Worm (Caenorhabditis elegans) whole organism, L1 larva: ENCODE measurements around the gene srh-145.

Experiments
- C04F5.9 ChIP-seq: sonication (generic microtip); optimal IDR thresholded peaks from 2 replicates; lab custom pipeline; 2016; ENCODE audit warnings: missing genetic modification characterization, missing compliant biosample characterization
- C16A3.4 ChIP-seq: fragments of 150-350 bp; optimal IDR thresholded peaks from 2 replicates; lab custom pipeline; 2014; ENCODE audit warnings: missing biosample characterization, missing genetic modification characterization
- C34B4.2 ChIP-seq: sonication (generic microtip); optimal IDR thresholded peaks from 2 replicates; lab custom pipeline; 2017; ENCODE audit warnings: mild to moderate bottlenecking, missing genetic modification characterization, missing compliant biosample characterization
- F16B12.6 ChIP-seq: fragments of 150-350 bp; optimal IDR thresholded peaks from 2 replicates; lab custom pipeline; 2014; ENCODE audit warnings: missing biosample characterization, missing genetic modification characterization
- aly-2 ChIP-seq: fragments of 150-350 bp; optimal IDR thresholded peaks from 2 replicates; lab custom pipeline; 2014; ENCODE audit warnings: missing biosample characterization, missing genetic modification characterization
- blmp-1 ChIP-seq: fragments of 150-350 bp; optimal IDR thresholded peaks from 2 replicates; lab custom pipeline; 2014; ENCODE audit warnings: missing biosample characterization, missing genetic modification characterization
- ceh-88 ChIP-seq: fragments of 200-800 bp; sonication (Bioruptor generic); IDR thresholded peaks from 2 replicates; pipeline ENCODE4 v1.3.6; 2022; ENCODE audit warnings: missing genetic modification characterization, missing compliant biosample characterization
- ces-1 ChIP-seq: fragments of 150-350 bp; optimal IDR thresholded peaks from 2 replicates; lab custom pipeline; 2014; ENCODE audit warnings: missing biosample characterization, missing genetic modification reagents, missing genetic modification characterization
- dsc-1 ChIP-seq: sonication (generic microtip); optimal IDR thresholded peaks from 2 replicates; lab custom pipeline; 2016; ENCODE audit warnings: mild to moderate bottlenecking, missing genetic modification characterization, missing compliant biosample characterization
- efl-1 ChIP-seq, 4 experiments: fragments of 150-350 bp; optimal IDR thresholded peaks in 3 of 4; peaks in 1 of 4; 1 replicate in 1 of 4; 2 replicates in 3 of 4; lab custom pipeline; 2014; ENCODE audit warnings: missing biosample characterization in 2 of 4, missing genetic modification characterization in 2 of 4, missing genetic modification reagents in 2 of 4
- efl-3 ChIP-seq: fragments of 200-800 bp; sonication (Bioruptor generic); optimal IDR thresholded peaks from 2 replicates; lab custom pipeline; 2018; ENCODE audit warnings: mild to moderate bottlenecking, missing genetic modification characterization, missing compliant biosample characterization
- egl-13 ChIP-seq: sonication (generic microtip); optimal IDR thresholded peaks from 2 replicates; lab custom pipeline; 2016; ENCODE audit warnings: missing genotype, missing genetic modification reagents, missing genetic modification characterization, missing compliant biosample characterization
- egl-27 ChIP-seq, 2 experiments: fragments of 150-350 bp in 1 of 2; sonication (generic microtip); optimal IDR thresholded peaks; 3 replicates each; lab custom pipeline; 2017 to 2018; ENCODE audit warnings: missing biosample characterization in 2 of 2, missing genetic modification characterization in 2 of 2, missing genetic modification reagents in 2 of 2
- elt-3 ChIP-seq, 6 experiments: fragments of 150-350 bp in 1 of 6; sonication (generic microtip); optimal IDR thresholded peaks; 2 replicates each; lab custom pipeline; 2017 to 2018; ENCODE audit warnings: missing biosample characterization in 6 of 6, missing genetic modification characterization in 6 of 6, inconsistent platforms in 1 of 6
- ets-5 ChIP-seq: fragments of 200-800 bp; sonication (Bioruptor generic); IDR thresholded peaks from 2 replicates; pipeline ENCODE4 v1.3.6; 2022; ENCODE audit warnings: missing genetic modification characterization, missing compliant biosample characterization
- fkh-10 ChIP-seq: sonication (generic microtip); optimal IDR thresholded peaks from 2 replicates; lab custom pipeline; 2017; ENCODE audit warnings: missing biosample characterization, missing genetic modification reagents, missing genetic modification characterization
- fkh-4 ChIP-seq: sonication (generic microtip); optimal IDR thresholded peaks from 2 replicates; lab custom pipeline; 2016; ENCODE audit warnings: missing compliant biosample characterization, missing genetic modification characterization, borderline replicate concordance
- fkh-8 ChIP-seq: sonication (generic microtip); optimal IDR thresholded peaks from 2 replicates; lab custom pipeline; 2016; ENCODE audit warnings: mild to moderate bottlenecking, missing genetic modification characterization, missing compliant biosample characterization
- fos-1 ChIP-seq: fragments of 150-350 bp; optimal IDR thresholded peaks from 2 replicates; lab custom pipeline; 2014; ENCODE audit warnings: missing biosample characterization, missing genetic modification characterization
- grh-1 ChIP-seq: fragments of 200-800 bp; sonication (Bioruptor generic); IDR thresholded peaks from 2 replicates; pipeline ENCODE4 v1.3.6; 2022; ENCODE audit warnings: missing genetic modification reagents, missing genetic modification characterization, missing compliant biosample characterization
- hlh-17 ChIP-seq: fragments of 200-800 bp; sonication (Bioruptor generic); optimal IDR thresholded peaks from 2 replicates; lab custom pipeline; 2018; ENCODE audit warnings: missing genetic modification characterization, mild to moderate bottlenecking, missing compliant biosample characterization, moderate library complexity, borderline replicate concordance
- hpl-2 ChIP-seq: fragments of 150-350 bp; optimal IDR thresholded peaks from 2 replicates; lab custom pipeline; 2014; ENCODE audit warnings: missing biosample characterization, missing genetic modification reagents, missing genetic modification characterization
- irx-1 ChIP-seq: sonication (generic microtip); optimal IDR thresholded peaks from 2 replicates; lab custom pipeline; 2016; ENCODE audit warnings: missing genetic modification characterization, missing compliant biosample characterization
- jun-1 ChIP-seq: fragments of 150-350 bp; optimal IDR thresholded peaks from 2 replicates; lab custom pipeline; 2014; ENCODE audit warnings: missing biosample characterization, missing genetic modification reagents, missing genetic modification characterization
- lin-14 ChIP-seq: fragments of 200-800 bp; sonication (Bioruptor generic); optimal IDR thresholded peaks from 2 replicates; lab custom pipeline; 2018; ENCODE audit warnings: mild to moderate bottlenecking, missing genetic modification characterization, moderate library complexity, missing compliant biosample characterization
- lin-15B ChIP-seq: fragments of 150-350 bp; sonication (generic microtip); optimal IDR thresholded peaks from 3 replicates; lab custom pipeline; 2014; ENCODE audit warnings: missing biosample characterization, missing genetic modification characterization
- lir-3 ChIP-seq: sonication (generic microtip); optimal IDR thresholded peaks from 2 replicates; lab custom pipeline; 2016; ENCODE audit warnings: mild to moderate bottlenecking, missing genetic modification characterization, moderate library complexity, missing compliant biosample characterization; ENCODE audit not compliant: poor library complexity
- lsy-2 ChIP-seq, 2 experiments: fragments of 150-350 bp; optimal IDR thresholded peaks; 2 replicates each; lab custom pipeline; 2014; ENCODE audit warnings: missing biosample characterization in 2 of 2, missing genetic modification characterization in 2 of 2
- mab-9 ChIP-seq: fragments of 200-800 bp; sonication (Bioruptor generic); IDR thresholded peaks from 2 replicates; pipeline ENCODE4 v1.3.6; 2022; ENCODE audit warnings: missing genetic modification reagents, missing genetic modification characterization, missing compliant biosample characterization
- mdl-1 ChIP-seq, 2 experiments: fragments of 150-350 bp; optimal IDR thresholded peaks; 2 replicates each; lab custom pipeline; 2014 to 2017; ENCODE audit warnings: missing biosample characterization in 2 of 2, missing genetic modification characterization in 2 of 2, inconsistent platforms in 1 of 2
- mep-1 ChIP-seq: fragments of 150-350 bp; optimal IDR thresholded peaks from 2 replicates; lab custom pipeline; 2014; ENCODE audit warnings: missing biosample characterization, missing genetic modification characterization
- nhr-11 ChIP-seq: fragments of 150-350 bp; optimal IDR thresholded peaks from 2 replicates; lab custom pipeline; 2014; ENCODE audit warnings: missing biosample characterization, missing genetic modification characterization
- nhr-12 ChIP-seq: sonication (generic microtip); optimal IDR thresholded peaks from 2 replicates; lab custom pipeline; 2017; ENCODE audit warnings: missing biosample characterization, missing genetic modification characterization
- nhr-237 ChIP-seq: fragments of 150-350 bp; optimal IDR thresholded peaks from 2 replicates; lab custom pipeline; 2014; ENCODE audit warnings: missing biosample characterization, missing genetic modification characterization
- nhr-47 ChIP-seq: sonication (generic microtip); optimal IDR thresholded peaks from 2 replicates; lab custom pipeline; 2016; ENCODE audit warnings: mild to moderate bottlenecking, missing genetic modification characterization, moderate library complexity, missing compliant biosample characterization
- nhr-71 ChIP-seq: sonication (generic microtip); optimal IDR thresholded peaks from 2 replicates; lab custom pipeline; 2016; ENCODE audit warnings: mild to moderate bottlenecking, missing genetic modification characterization, moderate library complexity, missing compliant biosample characterization
- nhr-77 ChIP-seq: fragments of 150-350 bp; optimal IDR thresholded peaks from 2 replicates; lab custom pipeline; 2014; ENCODE audit warnings: missing biosample characterization, missing genetic modification characterization
- nhr-84 ChIP-seq: sonication (generic microtip); optimal IDR thresholded peaks from 2 replicates; lab custom pipeline; 2017; ENCODE audit warnings: missing biosample characterization, missing genetic modification characterization
- nhr-85 ChIP-seq: sonication (generic microtip); peaks from one replicate; lab custom pipeline; 2016; ENCODE audit warnings: missing genetic modification characterization, inconsistent platforms, missing compliant biosample characterization
- pag-3 ChIP-seq: sonication (generic microtip); optimal IDR thresholded peaks from 2 replicates; lab custom pipeline; 2017; ENCODE audit warnings: missing genetic modification characterization, mild to moderate bottlenecking, missing compliant biosample characterization, antibody characterized with exemption, borderline replicate concordance; ENCODE audit not compliant: insufficient read depth
- pax-3 ChIP-seq: fragments of 200-800 bp; sonication (Bioruptor generic); optimal IDR thresholded peaks from 2 replicates; lab custom pipeline; 2018; ENCODE audit warnings: mild to moderate bottlenecking, missing genetic modification characterization, moderate library complexity, missing compliant biosample characterization
- rnt-1 ChIP-seq: sonication (generic microtip); optimal IDR thresholded peaks from 2 replicates; lab custom pipeline; 2016; ENCODE audit warnings: mild to moderate bottlenecking, missing genetic modification characterization, moderate library complexity, missing compliant biosample characterization
- skn-1 ChIP-seq: fragments of 150-350 bp; optimal IDR thresholded peaks from 2 replicates; lab custom pipeline; 2014; ENCODE audit warnings: missing biosample characterization, missing genetic modification characterization
- snpc-4 ChIP-seq: fragments of 150-350 bp; optimal IDR thresholded peaks from 2 replicates; lab custom pipeline; 2014; ENCODE audit warnings: missing biosample characterization, missing genetic modification characterization
- sox-4 ChIP-seq: sonication (generic microtip); optimal IDR thresholded peaks from 2 replicates; lab custom pipeline; 2016; ENCODE audit warnings: missing genetic modification characterization, missing compliant biosample characterization
- swsn-7 ChIP-seq: sonication (generic microtip); optimal IDR thresholded peaks from 2 replicates; lab custom pipeline; 2016; ENCODE audit warnings: missing genetic modification characterization, missing compliant biosample characterization
- tlp-1 ChIP-seq: fragments of 150-350 bp; optimal IDR thresholded peaks from 2 replicates; lab custom pipeline; 2014; ENCODE audit warnings: missing biosample characterization, missing genetic modification characterization
- unc-130 ChIP-seq: fragments of 150-350 bp; optimal IDR thresholded peaks from 2 replicates; lab custom pipeline; 2017; ENCODE audit warnings: missing biosample characterization, missing genetic modification characterization, inconsistent platforms
- unc-62 ChIP-seq: fragments of 150-350 bp; optimal IDR thresholded peaks from 2 replicates; lab custom pipeline; 2014; ENCODE audit warnings: missing biosample characterization, missing genetic modification reagents, missing genetic modification characterization
- unc-86 ChIP-seq: sonication (generic microtip); optimal IDR thresholded peaks from 2 replicates; lab custom pipeline; 2016; ENCODE audit warnings: missing genetic modification characterization, missing compliant biosample characterization
- unc-98 ChIP-seq: fragments of 200-800 bp; sonication (Bioruptor generic); IDR thresholded peaks from 2 replicates; pipeline ENCODE4 v1.3.6; 2022; ENCODE audit warnings: missing genetic modification characterization, missing compliant biosample characterization
- vab-15 ChIP-seq: sonication (generic microtip); optimal IDR thresholded peaks from 2 replicates; lab custom pipeline; 2017; ENCODE audit warnings: missing genotype, mild to moderate bottlenecking, missing genetic modification characterization, missing compliant biosample characterization
- zip-4 ChIP-seq: fragments of 200-800 bp; sonication (Bioruptor generic); optimal IDR thresholded peaks from 2 replicates; lab custom pipeline; 2018; ENCODE audit warnings: mild to moderate bottlenecking, missing genetic modification characterization, moderate library complexity, missing compliant biosample characterization

srh-145 gene

DNA sequence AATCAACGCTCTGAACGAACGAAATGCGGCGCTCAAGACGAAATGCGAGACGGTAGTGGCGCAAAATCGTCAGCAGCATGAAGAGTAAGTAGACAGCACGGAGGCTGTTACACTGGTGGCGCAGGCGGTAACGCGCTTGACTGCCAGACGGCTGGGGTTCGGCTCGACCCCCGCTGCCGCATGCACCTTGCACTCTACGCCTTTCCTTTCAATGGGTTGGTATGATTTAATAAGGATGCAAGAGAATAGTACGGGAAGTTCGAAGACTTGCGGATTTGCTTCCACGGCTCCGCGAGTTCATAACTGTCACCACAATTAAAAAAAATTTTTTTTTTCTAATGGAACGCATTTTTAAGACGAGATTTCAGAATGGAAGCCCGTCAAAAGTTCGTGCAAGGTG, 40.5 kb upstream of the srh-145 start (continued):
- no peak for TF ChIP-seq tlp-1 (tag; lab: Kevin White, UChicago)
- peak in 1 of 2 experiments; percentile 63 for TF ChIP-seq mdl-1 (tag; optimal IDR thresholded peaks at IDR 0.05; lab: Kevin White, UChicago)
- no peak for TF ChIP-seq mab-9 (GFP tag; lab: Robert Waterston, UW)
- TF ChIP-seq fkh-4 (tag; lab: Kevin White, UChicago), result no peak
- no peak for TF ChIP-seq hpl-2
- TF ChIP-seq nhr-237 (tag; lab: Kevin White, UChicago), result no peak
- TF ChIP-seq blmp-1 (tag; lab: Kevin White, UChicago), result peak; percentile 3
- no peak for TF ChIP-seq egl-27 (tag; optimal IDR thresholded peaks at IDR 0.05; lab: Kevin White, UChicago)
- no peak for TF ChIP-seq unc-98
- peak; percentile 49 for TF ChIP-seq nhr-85 (tag; lab: Kevin White, UChicago)
- TF ChIP-seq pag-3, result no peak
- no peak for TF ChIP-seq nhr-11 (tag; lab: Kevin White, UChicago)
- TF ChIP-seq nhr-84 (tag; lab: Kevin White, UChicago), result no peak
- TF ChIP-seq jun-1 (tag; lab: Kevin White, UChicago), result peak; percentile 10
- no peak for TF ChIP-seq ces-1 (GFP tag; lab: Kevin White, UChicago)
- TF ChIP-seq grh-1, result 0 out of 2 replicates have a peak, but pooled peaks have one; percentile 40
- peak; percentile 73 for TF ChIP-seq mep-1 (tag; lab: Kevin White, UChicago)
- peak; percentile 62 to 66 for TF ChIP-seq efl-1 (optimal IDR thresholded peaks at IDR 0.05; lab: Kevin White, UChicago)
- peak; percentile 48 to 92 for TF ChIP-seq efl-1 (GFP tag; optimal IDR thresholded peaks at IDR 0.05 in 1 of 2; lab: Kevin White, UChicago)
- TF ChIP-seq nhr-77 (tag; lab: Kevin White, UChicago), result peak; percentile 37
- peak; percentile 63 for TF ChIP-seq skn-1 (tag; lab: Kevin White, UChicago)
- TF ChIP-seq egl-13 (tag; lab: Kevin White, UChicago), result peak; percentile 42
- peak; percentile 61 for TF ChIP-seq zip-4
- no peak for TF ChIP-seq lir-3 (tag; lab: Kevin White, UChicago)
- no peak for TF ChIP-seq sox-4 (tag; lab: Kevin White, UChicago)
- TF ChIP-seq C34B4.2, result no peak
- peak; percentile 74 for TF ChIP-seq C16A3.4 (tag; lab: Kevin White, UChicago)
- TF ChIP-seq nhr-71 (tag; lab: Kevin White, UChicago), result peak; percentile 82
- TF ChIP-seq rnt-1 (tag; lab: Kevin White, UChicago), result peak; percentile 88
- TF ChIP-seq lin-15B (tag; lab: Kevin White, UChicago), result no peak
- no peak for TF ChIP-seq hlh-17 (GFP tag; lab: Kevin White, UChicago)
- TF ChIP-seq fos-1 (tag; lab: Kevin White, UChicago), result peak; percentile 20
- TF ChIP-seq aly-2 (tag; lab: Kevin White, UChicago), result peak; percentile 22
- no peak for TF ChIP-seq pax-3 (tag; lab: Kevin White, UChicago)
- TF ChIP-seq unc-62 (GFP tag; lab: Kevin White, UChicago), result no peak
- TF ChIP-seq unc-86 (tag; lab: Kevin White, UChicago), result no peak
- TF ChIP-seq snpc-4, result peak; percentile 62
- peak in 1 of 6 experiments; percentile 32 for TF ChIP-seq elt-3 (tag; optimal IDR thresholded peaks at IDR 0.05; lab: Kevin White, UChicago)
- no peak for TF ChIP-seq ceh-88 (GFP tag; lab: Robert Waterston, UW)
- TF ChIP-seq C04F5.9 (tag; lab: Kevin White, UChicago), result peak; percentile 20
- peak; percentile 65 for TF ChIP-seq irx-1
- TF ChIP-seq F16B12.6 (tag; lab: Kevin White, UChicago), result peak; percentile 7
- peak; percentile 76 for TF ChIP-seq swsn-7
- no peak for TF ChIP-seq fkh-10 (GFP tag; lab: Kevin White, UChicago)
- TF ChIP-seq fkh-8 (tag; lab: Kevin White, UChicago), result peak; percentile 17
- TF ChIP-seq vab-15 (tag; lab: Kevin White, UChicago), result no peak
- peak; percentile 83 for TF ChIP-seq nhr-47 (tag; lab: Kevin White, UChicago)
- peak; percentile 53 for TF ChIP-seq unc-130 (tag; lab: Kevin White, UChicago)
- no peak for TF ChIP-seq nhr-12 (tag; lab: Kevin White, UChicago)
- TF ChIP-seq dsc-1 (tag; lab: Kevin White, UChicago), result peak; percentile 70
- TF ChIP-seq lsy-2 (tag; optimal IDR thresholded peaks at IDR 0.05; lab: Kevin White, UChicago), result peak; percentile 44 to 45
- no peak for TF ChIP-seq efl-3
- TF ChIP-seq lin-14, result no peak
- TF ChIP-seq ets-5 (GFP tag; lab: Robert Waterston, UW), result no peak
